Fruit fly (Drosophila melanogaster) whole organism, wandering third instar larva: Measurements from ENCODE around the gene fzr.

Experiments
- Abd-B ChIP-seq: fragments of >200 bp; optimal IDR thresholded peaks from 2 replicates; lab custom pipeline; 2017; ENCODE audit warnings: missing biosample characterization, missing genetic modification characterization
- CG9705 ChIP-seq: fragments of 200-800 bp; sonication (Bioruptor generic); optimal IDR thresholded peaks from 2 replicates; lab custom pipeline; 2018; ENCODE audit warnings: missing biosample characterization, mild to moderate bottlenecking, missing genetic modification characterization
- CrebA ChIP-seq: fragments of 200-800 bp; sonication (Bioruptor generic); optimal IDR thresholded peaks from 2 replicates; lab custom pipeline; 2016; ENCODE audit warnings: missing biosample characterization, mild to moderate bottlenecking, missing genetic modification characterization, borderline replicate concordance
- Dfd ChIP-seq: fragments of >200 bp; optimal IDR thresholded peaks from 2 replicates; lab custom pipeline; 2017; ENCODE audit warnings: missing biosample characterization, missing genetic modification characterization
- Dif ChIP-seq: fragments of 200-275, 200-300 bp; sonication (Bioruptor generic); optimal IDR thresholded peaks from 2 replicates; lab custom pipeline; 2018; ENCODE audit warnings: missing biosample characterization, missing genetic modification characterization; ENCODE audit not compliant: partially characterized antibody
- GATAd ChIP-seq: sonication (Bioruptor generic); optimal IDR thresholded peaks from 2 replicates; lab custom pipeline; 2016; ENCODE audit warnings: missing biosample characterization, missing genetic modification characterization
- HLH106 ChIP-seq: fragments of 200-800 bp; optimal IDR thresholded peaks from 3 replicates; lab custom pipeline; 2019; ENCODE audit warnings: missing biosample characterization, mild to moderate bottlenecking, missing genetic modification characterization, moderate library complexity
- Hr78 ChIP-seq: fragments of >200 bp; optimal IDR thresholded peaks from 2 replicates; lab custom pipeline; 2017; ENCODE audit warnings: missing biosample characterization, missing genetic modification characterization
- Hr83 ChIP-seq: fragments of 200-300 bp; sonication (Bioruptor generic); optimal IDR thresholded peaks from 2 replicates; lab custom pipeline; 2016; ENCODE audit warnings: missing biosample characterization, mild to moderate bottlenecking, missing genetic modification characterization, moderate library complexity; ENCODE audit not compliant: poor library complexity, severe bottlenecking
- Jra ChIP-seq: sonication (Bioruptor generic); optimal IDR thresholded peaks from 2 replicates; lab custom pipeline; 2016; ENCODE audit warnings: missing biosample characterization, missing genetic modification characterization
- Mio ChIP-seq: sonication (Bioruptor generic); optimal IDR thresholded peaks from 2 replicates; lab custom pipeline; 2016; ENCODE audit warnings: missing biosample characterization, missing genetic modification characterization
- Myc ChIP-seq: fragments of >200 bp; optimal IDR thresholded peaks from 2 replicates; lab custom pipeline; 2017
- N ChIP-seq: fragments of >200 bp; optimal IDR thresholded peaks from 2 replicates; lab custom pipeline; 2018; ENCODE audit warnings: missing biosample characterization, missing external identifiers, missing genetic modification characterization
- OdsH ChIP-seq: fragments of 200-800 bp; sonication (Bioruptor generic); optimal IDR thresholded peaks from 2 replicates; lab custom pipeline; 2016; ENCODE audit warnings: missing biosample characterization, mild to moderate bottlenecking, missing genetic modification characterization
- Rel ChIP-seq, 2 experiments: fragments of 200-800 bp; sonication (Bioruptor generic) in 1 of 2; optimal IDR thresholded peaks; 2 replicates in 1 of 2; 3 replicates in 1 of 2; lab custom pipeline; 2016 to 2019; ENCODE audit warnings: mild to moderate bottlenecking in 2 of 2, missing biosample characterization in 2 of 2, missing genetic modification characterization in 2 of 2, moderate library complexity in 1 of 2
- Vsx2 ChIP-seq: fragments of 200-300, 225-300 bp; sonication (Bioruptor generic); optimal IDR thresholded peaks from 2 replicates; lab custom pipeline; 2018; ENCODE audit warnings: missing biosample characterization, missing genetic modification characterization; ENCODE audit not compliant: partially characterized antibody
- dl ChIP-seq, 2 experiments: fragments of 175-275, 200-275 bp in 1 of 2; fragments of 200-275 bp in 1 of 2; sonication (Bioruptor generic); optimal IDR thresholded peaks; lab custom pipeline; 2018; ENCODE audit warnings: mild to moderate bottlenecking in 2 of 2, missing biosample characterization in 2 of 2, missing genetic modification characterization in 2 of 2, moderate library complexity in 2 of 2; ENCODE audit not compliant: partially characterized antibody in 2 of 2, insufficient read depth in 1 of 2
- ey ChIP-seq: fragments of 200-800 bp; sonication (Bioruptor generic); optimal IDR thresholded peaks from 2 replicates; lab custom pipeline; 2016; ENCODE audit warnings: missing biosample characterization, missing genetic modification characterization
- foxo ChIP-seq, 2 experiments: fragments of 200-800 bp; sonication (Bioruptor generic); optimal IDR thresholded peaks; 2 replicates in 1 of 2; 3 replicates in 1 of 2; lab custom pipeline; 2016 to 2017; ENCODE audit warnings: missing biosample characterization in 2 of 2, missing genetic modification characterization in 2 of 2
- fru ChIP-seq: fragments of 200-800 bp; sonication (Bioruptor generic); optimal IDR thresholded peaks from 3 replicates; lab custom pipeline; 2016; ENCODE audit warnings: missing biosample characterization, mild to moderate bottlenecking, missing genetic modification characterization
- jim ChIP-seq: fragments of 175-275, 200-325 bp; sonication (Bioruptor generic); optimal IDR thresholded peaks from 2 replicates; lab custom pipeline; 2016; ENCODE audit warnings: missing biosample characterization, mild to moderate bottlenecking, missing genetic modification characterization
- lola ChIP-seq: fragments of >200 bp; optimal IDR thresholded peaks from 2 replicates; lab custom pipeline; 2017; ENCODE audit warnings: missing biosample characterization, missing genetic modification characterization
- psq ChIP-seq: fragments of 200-800 bp; sonication (Bioruptor generic); optimal IDR thresholded peaks from 3 replicates; lab custom pipeline; 2017; ENCODE audit warnings: missing biosample characterization, mild to moderate bottlenecking, missing genetic modification characterization, moderate library complexity
- sage ChIP-seq: fragments of 200-800 bp; sonication (Bioruptor generic); optimal IDR thresholded peaks from 2 replicates; lab custom pipeline; 2016; ENCODE audit warnings: missing biosample characterization, mild to moderate bottlenecking, missing genetic modification characterization
- tai ChIP-seq: sonication (Bioruptor generic); optimal IDR thresholded peaks from 2 replicates; lab custom pipeline; 2016; ENCODE audit warnings: missing biosample characterization, missing genetic modification characterization
- usp ChIP-seq: fragments of >200 bp; optimal IDR thresholded peaks from 2 replicates; lab custom pipeline; 2017; ENCODE audit warnings: missing biosample characterization, missing genetic modification characterization
- woc ChIP-seq: sonication (Bioruptor generic); optimal IDR thresholded peaks from 2 replicates; lab custom pipeline; 2016; ENCODE audit warnings: missing biosample characterization, mild to moderate bottlenecking, missing genetic modification characterization

fzr gene

DNA sequence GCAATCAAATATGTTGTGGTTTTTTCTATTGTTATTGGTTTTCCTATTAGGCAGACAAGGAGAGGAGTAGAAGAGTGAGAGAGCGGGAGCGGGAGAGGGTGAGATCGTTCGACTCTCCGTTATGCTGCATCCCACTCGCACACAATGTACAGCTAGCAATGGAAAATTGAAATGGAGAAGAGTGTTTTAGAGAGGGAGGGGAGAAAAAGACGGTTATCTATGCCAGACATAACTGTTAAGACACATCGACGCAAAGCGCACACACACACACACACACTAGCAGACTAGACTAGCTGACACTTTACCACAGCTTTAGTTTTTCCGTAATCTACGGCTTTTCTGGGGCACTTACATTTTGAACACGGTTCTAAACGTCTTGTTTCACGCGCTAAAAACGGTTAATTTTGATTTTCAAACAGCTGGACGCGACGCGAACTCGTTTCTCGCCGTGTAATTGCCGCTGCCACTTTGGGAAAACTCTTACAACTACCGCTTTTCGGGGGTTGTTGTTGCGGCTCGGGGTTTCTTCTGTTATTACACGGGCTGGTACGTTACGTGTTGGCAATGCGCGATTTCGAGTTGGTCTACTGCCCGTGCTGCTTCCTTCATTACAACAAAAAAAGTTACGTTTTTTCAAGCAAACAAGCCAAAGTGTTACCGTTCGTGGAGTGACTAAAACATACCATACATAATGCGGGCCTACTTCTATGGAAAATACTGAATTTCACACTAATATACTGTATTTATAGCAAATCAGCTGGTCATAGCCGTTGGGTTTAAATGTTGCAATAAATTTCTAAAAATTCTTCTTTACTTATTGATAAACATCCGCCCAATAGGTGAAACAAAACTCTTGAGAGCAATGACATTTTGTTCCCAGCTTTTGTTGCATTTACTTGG, at the start of gene fzr:
fzr (minus strand) TSS at position 625 of the 900 bp plus-strand sequence.
- no peak for TF ChIP-seq lola (GFP tag; lab: Kevin White, UChicago)
- no peak for TF ChIP-seq Rel (GFP tag; optimal IDR thresholded peaks at IDR 0.05; lab: Kevin White, UChicago)
- TF ChIP-seq Rel (tag; optimal IDR thresholded peaks at IDR 0.05; lab: Kevin White, UChicago): peak; percentile 38
- TF ChIP-seq Myc (lab: Kevin White, UChicago): peak; percentile 69
- no peak for TF ChIP-seq tai (GFP tag; lab: Kevin White, UChicago)
- no peak for TF ChIP-seq N (GFP tag; lab: Kevin White, UChicago)

- TF ChIP-seq GATAd: no peak
- TF ChIP-seq Rel (GFP tag; optimal IDR thresholded peaks at IDR 0.05; lab: Kevin White, UChicago): no peak
- TF ChIP-seq Rel (tag; optimal IDR thresholded peaks at IDR 0.05; lab: Kevin White, UChicago): peak; percentile 21
- TF ChIP-seq foxo (GFP tag; optimal IDR thresholded peaks at IDR 0.05; lab: Kevin White, UChicago): no peak
- TF ChIP-seq CrebA (GFP tag; lab: Kevin White, UChicago): no peak
- no peak for TF ChIP-seq sage (GFP tag; lab: Kevin White, UChicago)
- no peak for TF ChIP-seq jim (GFP tag; lab: Kevin White, UChicago)
- no peak for TF ChIP-seq woc (GFP tag; lab: Kevin White, UChicago)
- no peak for TF ChIP-seq Mio (GFP tag; lab: Kevin White, UChicago)
- no peak for TF ChIP-seq tai (GFP tag; lab: Kevin White, UChicago)
- TF ChIP-seq, all 38 proteins: peak for 1
Measured at dm6 chrX:4707237-4708066, 28.1 kb upstream of the fzr start, which contains the start of gene Proc-R. Gene Proc-R (plus strand): TSS chrX:4707916.

DNA sequence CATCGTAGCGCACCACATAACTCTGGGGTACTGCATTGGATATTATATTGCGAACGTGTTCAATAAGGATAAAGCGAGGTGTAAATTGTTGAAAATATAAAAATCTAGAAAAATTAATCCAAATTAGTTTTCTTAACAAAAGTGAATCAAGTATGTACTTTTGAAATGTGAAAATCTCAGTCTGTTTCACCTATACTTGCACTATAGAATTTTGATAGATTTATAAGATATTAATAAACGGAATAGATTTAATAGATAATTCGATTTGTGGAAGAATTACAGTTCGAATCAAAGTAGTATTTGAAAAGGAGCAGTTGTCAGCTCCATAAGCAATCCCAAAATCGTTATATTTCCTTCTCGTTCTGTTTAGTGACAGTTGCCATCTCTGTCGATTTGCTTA, 25.7 kb upstream of the fzr start, which contains the start of gene CG7024:
CG7024 (plus strand) TSS at position 301 of the 400 bp plus-strand sequence.
- TF ChIP-seq Hr78 (GFP tag; lab: Kevin White, UChicago) (no peak), GATAd (no peak), Rel (GFP tag; optimal IDR thresholded peaks at IDR 0.05; lab: Kevin White, UChicago) (no peak), Rel (tag; optimal IDR thresholded peaks at IDR 0.05; lab: Kevin White, UChicago) (no peak), Hr83 (no peak), ey (GFP tag; lab: Kevin White, UChicago) (no peak), usp (GFP tag; lab: Kevin White, UChicago) (no peak), Dif (GFP tag; lab: Kevin White, UChicago) (no peak), Jra (GFP tag; lab: Kevin White, UChicago) (no peak), dl (GFP tag; optimal IDR thresholded peaks at IDR 0.05; lab: Kevin White, UChicago; ENCODE audit: insufficient read depth in 1 of 2, partially characterized antibody in 2 of 2) (no peak), sage (GFP tag; lab: Kevin White, UChicago) (no peak), jim (GFP tag; lab: Kevin White, UChicago) (no peak)

dm6 chrX:4702804-4703414, 23.6 kb upstream of the fzr start:
- no peak for TF ChIP-seq Dfd
- peak; percentile 24 for TF ChIP-seq psq (GFP tag; lab: Kevin White, UChicago)
- no peak for TF ChIP-seq HLH106
- no peak for TF ChIP-seq usp (GFP tag; lab: Kevin White, UChicago)
- no peak for TF ChIP-seq OdsH (GFP tag; lab: Kevin White, UChicago)
- TF ChIP-seq Abd-B (GFP tag; lab: Kevin White, UChicago): no peak
- TF ChIP-seq N (GFP tag; lab: Kevin White, UChicago): no peak
- TF ChIP-seq CG9705 (GFP tag; lab: Kevin White, UChicago): no peak
- TF ChIP-seq fru (GFP tag; lab: Kevin White, UChicago): no peak

dm6 chrX:4702118-4702517, 22.8 kb upstream of the fzr start, which contains the start of gene Pdha:
Gene Pdha (plus strand): TSS chrX:4702284.
- peak; percentile 66 for TF ChIP-seq Vsx2 (GFP tag; lab: Kevin White, UChicago)
- no peak for TF ChIP-seq Dif (GFP tag; lab: Kevin White, UChicago)
